Worm (Caenorhabditis elegans): Measurements from ENCODE around the gene F38C2.1.
"Not testable (repeated sequence)": the region's sequence is repeated elsewhere in the genome, so short reads cannot be mapped to it uniquely, and the experiment has no call there.

- peak; percentile 78 for TF ChIP-seq attf-6 (GFP tag; IDR thresholded peaks at IDR 0.05)
- TF ChIP-seq ceh-79 (tag; optimal IDR thresholded peaks at IDR 0.05); pha-4 (tag; optimal IDR thresholded peaks at IDR 0.05); ama-1 (optimal IDR thresholded peaks at IDR 0.05); ama-1 (GFP tag; optimal IDR thresholded peaks at IDR 0.05); somi-1 (GFP tag; optimal IDR thresholded peaks at IDR 0.05): not testable (repeated sequence)
These were observed 37.8 kb upstream of the F38C2.1 start for ce11 chrIV:16209440-16209839.

Data from whole organism, young adult.